Worm (Caenorhabditis elegans) whole organism, L4/young adult: Measurements from ENCODE around the gene clec-55.

Experiments used
- dao-5 ChIP-seq: sonication (generic microtip); optimal IDR thresholded peaks from 2 replicates; lab custom pipeline; 2016; ENCODE audit warnings: missing genotype, missing genetic modification characterization, moderate library complexity, missing compliant biosample characterization
- him-1 ChIP-seq: sonication (generic microtip); optimal IDR thresholded peaks from 2 replicates; lab custom pipeline; 2016; ENCODE audit warnings: missing genotype, missing genetic modification reagents, missing genetic modification characterization, missing compliant biosample characterization

DNA sequence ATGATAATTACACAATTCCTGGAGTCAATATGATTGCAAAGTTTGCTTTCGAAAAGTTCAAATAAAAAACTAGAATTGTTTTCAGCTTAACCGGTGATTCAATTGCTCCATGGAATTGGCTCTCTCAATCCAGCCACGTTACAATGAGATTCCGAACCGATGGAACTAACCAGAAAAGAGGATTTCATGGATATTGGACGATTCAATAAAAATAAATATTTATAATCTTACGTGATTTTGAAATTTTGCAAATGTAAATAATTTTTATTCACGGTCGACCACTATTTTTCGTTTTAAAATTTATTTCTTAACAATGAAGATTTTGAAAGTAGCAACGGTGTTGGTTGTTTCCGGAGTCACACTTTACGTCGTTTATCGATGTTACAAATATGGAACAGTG, 2.9 kb downstream of the clec-55 start, which contains the start of gene R02D5.10:
- TF ChIP-seq dao-5 (tag; lab: Kevin White, UChicago), result no peak
- TF ChIP-seq him-1 (tag; lab: Kevin White, UChicago), result no peak
